Fruit fly (Drosophila melanogaster) whole organism, embryonic: ENCODE results near the gene CG14545.
A peak's percentile ranks its signal among the peaks of the same experiment; 100 is the strongest.

Experiments used
- Atf3 ChIP-seq: fragments of 200-800 bp; sonication (Bioruptor generic); optimal IDR thresholded peaks from 3 replicates; lab custom pipeline; 2016; ENCODE audit warnings: missing biosample characterization, missing genetic modification characterization
- B-H1 ChIP-seq: fragments of 200-800 bp; sonication (Bioruptor generic); IDR thresholded peaks from 3 replicates; pipeline ENCODE4 v1.3.6; 2022; ENCODE audit warnings: missing biosample characterization, missing genetic modification characterization
- CG10274 ChIP-seq: fragments of 200-800 bp; sonication (Bioruptor generic); optimal IDR thresholded peaks from 3 replicates; lab custom pipeline; 2017; ENCODE audit warnings: missing biosample characterization, mild to moderate bottlenecking, missing genetic modification characterization
- CG10431 ChIP-seq: fragments of 200-800 bp; sonication (Bioruptor generic); optimal IDR thresholded peaks from 3 replicates; lab custom pipeline; 2018; ENCODE audit warnings: missing biosample characterization, mild to moderate bottlenecking, missing genetic modification characterization
- CG10565 ChIP-seq: fragments of 200-800 bp; sonication (Bioruptor generic); optimal IDR thresholded peaks from 3 replicates; lab custom pipeline; 2016; ENCODE audit warnings: missing biosample characterization, mild to moderate bottlenecking, missing genetic modification characterization
- CG10979 ChIP-seq: fragments of 200-800 bp; sonication (Bioruptor generic); optimal IDR thresholded peaks from 2 replicates; lab custom pipeline; 2018; ENCODE audit warnings: missing biosample characterization, mild to moderate bottlenecking, missing genetic modification characterization, moderate library complexity
- CG12659 ChIP-seq: fragments of 200-800 bp; sonication (Bioruptor generic); optimal IDR thresholded peaks from 3 replicates; lab custom pipeline; 2017; ENCODE audit warnings: mild to moderate bottlenecking, missing biosample characterization, missing genetic modification reagents, missing genetic modification characterization
- CG14667 ChIP-seq: fragments of 200-800 bp; sonication (Bioruptor generic); IDR thresholded peaks from 2 replicates; pipeline ENCODE4 v1.3.6; 2022; ENCODE audit warnings: missing biosample characterization, missing genetic modification characterization
- CG15514 ChIP-seq: fragments of 200-800 bp; sonication (Bioruptor generic); optimal IDR thresholded peaks from 3 replicates; lab custom pipeline; 2017; ENCODE audit warnings: missing biosample characterization, missing genetic modification characterization, mild to moderate bottlenecking, moderate library complexity, missing genetic modification reagents
- CG15601 ChIP-seq: fragments of 200-800 bp; sonication (Bioruptor generic); optimal IDR thresholded peaks from 3 replicates; lab custom pipeline; 2019; ENCODE audit warnings: missing biosample characterization, mild to moderate bottlenecking, missing genetic modification characterization, moderate library complexity
- CG15696 ChIP-seq: fragments of 200-800 bp; sonication (Bioruptor generic); optimal IDR thresholded peaks from 2 replicates; lab custom pipeline; 2019; ENCODE audit warnings: missing biosample characterization, mild to moderate bottlenecking, missing genetic modification characterization, moderate library complexity
- CG1602 ChIP-seq: fragments of 200-800 bp; sonication (Bioruptor generic); optimal IDR thresholded peaks from 3 replicates; lab custom pipeline; 2016; ENCODE audit warnings: missing biosample characterization, missing genetic modification characterization
- CG18599 ChIP-seq: fragments of 200-800 bp; sonication (Bioruptor generic); optimal IDR thresholded peaks from 3 replicates; lab custom pipeline; 2017; ENCODE audit warnings: missing biosample characterization, missing genetic modification characterization, mild to moderate bottlenecking, moderate library complexity, missing genetic modification reagents
- CG31224 ChIP-seq: fragments of 200-800 bp; sonication (Bioruptor generic); IDR thresholded peaks from 2 replicates; pipeline ENCODE4 v1.3.6; 2022; ENCODE audit warnings: missing biosample characterization, missing genetic modification characterization
- CG3281 ChIP-seq: fragments of 200-800 bp; sonication (Bioruptor generic); optimal IDR thresholded peaks from 3 replicates; lab custom pipeline; 2017; ENCODE audit warnings: missing biosample characterization, mild to moderate bottlenecking, missing genetic modification characterization
- CG34422 ChIP-seq: fragments of 200-800 bp; sonication (Bioruptor generic); IDR thresholded peaks from 3 replicates; pipeline ENCODE4 v1.3.6; 2022; ENCODE audit warnings: missing biosample characterization, missing genetic modification characterization
- CG4282 ChIP-seq: fragments of 200-800 bp; sonication (Bioruptor generic); optimal IDR thresholded peaks from 2 replicates; lab custom pipeline; 2016; ENCODE audit warnings: missing biosample characterization, missing genetic modification characterization
- CG4854 ChIP-seq: fragments of 200-800 bp; sonication (Bioruptor generic); optimal IDR thresholded peaks from 2 replicates; lab custom pipeline; 2016; ENCODE audit warnings: missing biosample characterization, missing genetic modification characterization, inconsistent platforms
- CG7357 ChIP-seq: fragments of 200-800 bp; sonication (Bioruptor generic); IDR thresholded peaks from 3 replicates; pipeline ENCODE4 v1.3.6; 2022; ENCODE audit warnings: missing biosample characterization, missing genetic modification characterization
- CG8290 ChIP-seq, 3 experiments: fragments of 200-800 bp; sonication (Bioruptor generic); optimal IDR thresholded peaks; 2 replicates each; lab custom pipeline; 2016 to 2019; ENCODE audit warnings: missing biosample characterization in 3 of 3, missing genetic modification characterization in 3 of 3, mild to moderate bottlenecking in 2 of 3, moderate library complexity in 1 of 3
- CG8478 ChIP-seq: fragments of >200 bp; optimal IDR thresholded peaks from 2 replicates; lab custom pipeline; 2018
- Dp ChIP-seq: fragments of 200-800 bp; sonication (Bioruptor generic); optimal IDR thresholded peaks from 2 replicates; lab custom pipeline; 2018; ENCODE audit warnings: missing biosample characterization, mild to moderate bottlenecking, missing genetic modification characterization, moderate library complexity
- Hey ChIP-seq: fragments of 200-800 bp; sonication (Bioruptor generic); optimal IDR thresholded peaks from 3 replicates; lab custom pipeline; 2018; ENCODE audit warnings: missing biosample characterization, mild to moderate bottlenecking, missing genetic modification characterization
- Hr39 ChIP-seq: fragments of >200 bp; optimal IDR thresholded peaks from 2 replicates; lab custom pipeline; 2017
- Meics ChIP-seq: fragments of 200-800 bp; sonication (Bioruptor generic); optimal IDR thresholded peaks from 2 replicates; lab custom pipeline; 2017; ENCODE audit warnings: missing biosample characterization, mild to moderate bottlenecking, missing genetic modification characterization
- NK7.1 ChIP-seq: fragments of 200-800 bp; sonication (Bioruptor generic); optimal IDR thresholded peaks from 3 replicates; lab custom pipeline; 2016; ENCODE audit warnings: missing biosample characterization, missing genetic modification characterization
- Neu2 ChIP-seq: fragments of 200-800 bp; sonication (Bioruptor generic); optimal IDR thresholded peaks from 3 replicates; lab custom pipeline; 2016; ENCODE audit warnings: missing biosample characterization, missing genetic modification characterization, borderline replicate concordance
- Opbp ChIP-seq: fragments of 200-800 bp; sonication (Bioruptor generic); IDR thresholded peaks from 3 replicates; pipeline ENCODE4 v1.3.6; 2022; ENCODE audit warnings: missing biosample characterization, missing genetic modification characterization; ENCODE audit not compliant: partially characterized antibody
- Six4 ChIP-seq: fragments of 200-800 bp; sonication (Bioruptor generic); optimal IDR thresholded peaks from 2 replicates; lab custom pipeline; 2016; ENCODE audit warnings: missing biosample characterization, missing genetic modification characterization
- Tbp ChIP-seq: fragments of >200 bp; optimal IDR thresholded peaks from 2 replicates; lab custom pipeline; 2018; ENCODE audit warnings: missing biosample characterization, missing genetic modification characterization
- abd-A ChIP-seq: fragments of 200-800 bp; sonication (Bioruptor generic); optimal IDR thresholded peaks from 3 replicates; lab custom pipeline; 2019; ENCODE audit warnings: missing biosample characterization, mild to moderate bottlenecking, missing genetic modification characterization, moderate library complexity
- ap ChIP-seq: fragments of 200-800 bp; sonication (Bioruptor generic); IDR thresholded peaks from 2 replicates; pipeline ENCODE4 v1.3.6; 2022; ENCODE audit warnings: missing biosample characterization, missing genetic modification characterization
- ase ChIP-seq: fragments of 200-800 bp; sonication (Bioruptor generic); IDR thresholded peaks from 3 replicates; pipeline ENCODE4 v1.3.6; 2022; ENCODE audit warnings: missing biosample characterization, missing genetic modification characterization
- chinmo ChIP-seq: fragments of 200-800 bp; sonication (Bioruptor generic); IDR thresholded peaks from 4 replicates; pipeline ENCODE4 v1.3.6; 2022; ENCODE audit warnings: missing biosample characterization, missing genetic modification characterization; ENCODE audit not compliant: partially characterized antibody
- eve ChIP-seq, 2 experiments: fragments of >200 bp; optimal IDR thresholded peaks; 2 replicates each; lab custom pipeline; 2017; ENCODE audit warnings: missing biosample characterization in 2 of 2, missing genetic modification characterization in 2 of 2
- fd64A ChIP-seq: fragments of 200-800 bp; sonication (Bioruptor generic); optimal IDR thresholded peaks from 3 replicates; lab custom pipeline; 2018; ENCODE audit warnings: missing biosample characterization, mild to moderate bottlenecking, missing genetic modification characterization
- gce ChIP-seq: fragments of 200-800 bp; sonication (Bioruptor generic); IDR thresholded peaks from 3 replicates; pipeline ENCODE4 v1.3.6; 2022; ENCODE audit warnings: missing biosample characterization, missing genetic modification characterization
- gsb-n ChIP-seq: fragments of 200-800 bp; sonication (Bioruptor generic); optimal IDR thresholded peaks from 3 replicates; lab custom pipeline; 2018; ENCODE audit warnings: missing biosample characterization, mild to moderate bottlenecking, missing genetic modification characterization
- gt ChIP-seq: fragments of 200-800 bp; sonication (Bioruptor generic); IDR thresholded peaks from 2 replicates; pipeline ENCODE4 v1.3.6; 2022; ENCODE audit warnings: missing biosample characterization, missing genetic modification characterization
- h ChIP-seq: fragments of >200 bp; optimal IDR thresholded peaks from 2 replicates; lab custom pipeline; 2017
- hkb ChIP-seq, 2 experiments: fragments of 200-800 bp in 1 of 2; fragments of >200 bp in 1 of 2; sonication (Bioruptor generic) in 1 of 2; IDR thresholded peaks in 1 of 2; optimal IDR thresholded peaks in 1 of 2; 2 replicates each; pipeline versions ENCODE4 v1.3.6 to Lab custom; 2017 to 2022; ENCODE audit warnings: missing biosample characterization in 1 of 2, missing genetic modification characterization in 1 of 2
- ken ChIP-seq: fragments of 200-800 bp; sonication (Bioruptor generic); IDR thresholded peaks from 3 replicates; pipeline ENCODE4 v1.3.6; 2022; ENCODE audit warnings: missing biosample characterization, missing genetic modification characterization
- nerfin-2 ChIP-seq: fragments of 200-800 bp; sonication (Bioruptor generic); IDR thresholded peaks from 2 replicates; pipeline ENCODE4 v1.3.6; 2022; ENCODE audit warnings: missing biosample characterization, missing genetic modification characterization; ENCODE audit not compliant: partially characterized antibody
- onecut ChIP-seq: fragments of 200-800 bp; sonication (Bioruptor generic); IDR thresholded peaks from 2 replicates; pipeline ENCODE4 v1.3.6; 2022; ENCODE audit warnings: missing biosample characterization, missing genetic modification characterization
- shn ChIP-seq: fragments of 200-800 bp; sonication (Bioruptor generic); optimal IDR thresholded peaks from 3 replicates; lab custom pipeline; 2016; ENCODE audit warnings: missing biosample characterization, missing genetic modification characterization
- sim ChIP-seq: fragments of 200-800 bp; sonication (Bioruptor generic); IDR thresholded peaks from 2 replicates; pipeline ENCODE4 v1.3.6; 2022; ENCODE audit warnings: missing biosample characterization, missing genetic modification characterization
- sob ChIP-seq: fragments of 200-800 bp; sonication (Bioruptor generic); IDR thresholded peaks from 2 replicates; pipeline ENCODE4 v1.3.6; 2022; ENCODE audit warnings: missing biosample characterization, missing genetic modification characterization
- stwl ChIP-seq: fragments of 200-800 bp; sonication (Bioruptor generic); optimal IDR thresholded peaks from 3 replicates; lab custom pipeline; 2018; ENCODE audit warnings: missing biosample characterization, mild to moderate bottlenecking, missing genetic modification characterization, moderate library complexity
- ttk ChIP-seq: fragments of 200-800 bp; sonication (Bioruptor generic); IDR thresholded peaks from 2 replicates; pipeline ENCODE4 v2.1.2; 2022; ENCODE audit warnings: missing biosample characterization, missing genetic modification characterization
- wor ChIP-seq: fragments of 200-800 bp; sonication (Bioruptor generic); IDR thresholded peaks from 2 replicates; pipeline ENCODE4 v1.3.6; 2022; ENCODE audit warnings: missing biosample characterization, missing genetic modification characterization
- yki ChIP-seq: fragments of >200 bp; optimal IDR thresholded peaks from 3 replicates; lab custom pipeline; 2018

The CG14545 gene

dm6 chr3R:25879324-25879766, 28.3 kb upstream of the CG14545 start (continued):
- no peak for TF ChIP-seq h (lab: Kevin White, UChicago)
- TF ChIP-seq abd-A: no peak
- TF ChIP-seq CG18599 (GFP tag; lab: Kevin White, UChicago): peak; percentile 70
- TF ChIP-seq CG7357 (GFP tag; lab: Robert Waterston, UW): no peak
- no peak for TF ChIP-seq nerfin-2
- no peak; the same call in 1 of the 2 replicates for TF ChIP-seq gt
- TF ChIP-seq CG31224 (GFP tag; lab: Robert Waterston, UW): no peak
- peak; percentile 71 for TF ChIP-seq CG1602 (GFP tag; lab: Kevin White, UChicago)
- TF ChIP-seq CG3281 (GFP tag; lab: Kevin White, UChicago): peak; percentile 70
- TF ChIP-seq wor (GFP tag; lab: Robert Waterston, UW): peak; percentile 74; the same call in 1 of the 2 replicates
- peak; percentile 63 for TF ChIP-seq onecut (GFP tag; lab: Robert Waterston, UW)
- peak; percentile 77; the same call in 1 of the 2 replicates for TF ChIP-seq sob
- peak; percentile 77 for TF ChIP-seq ase (GFP tag; lab: Robert Waterston, UW)
- no peak for TF ChIP-seq Dp (GFP tag; lab: Kevin White, UChicago)
- TF ChIP-seq shn (GFP tag; lab: Kevin White, UChicago): peak; percentile 22
- peak; percentile 72 for TF ChIP-seq ap (GFP tag; lab: Robert Waterston, UW)
- no peak for TF ChIP-seq CG8478
- TF ChIP-seq CG15514 (GFP tag; lab: Kevin White, UChicago): peak; percentile 43
- peak; percentile 48 for TF ChIP-seq Atf3 (GFP tag; lab: Kevin White, UChicago)
- peak; percentile 56; the same call in 1 of the 3 replicates for TF ChIP-seq gce (GFP tag; lab: Robert Waterston, UW)
- no peak for TF ChIP-seq Opbp
- TF ChIP-seq Six4 (GFP tag; lab: Kevin White, UChicago): peak; percentile 73
- TF ChIP-seq hkb (optimal IDR thresholded peaks at IDR 0.05; lab: Kevin White, UChicago): no peak
- peak; percentile 87 for TF ChIP-seq hkb (GFP tag; IDR thresholded peaks at IDR 0.05; lab: Robert Waterston, UW)
- peak; percentile 60 for TF ChIP-seq NK7.1 (GFP tag; lab: Kevin White, UChicago)
- TF ChIP-seq Hey (tag; lab: Kevin White, UChicago): no peak
- TF ChIP-seq fd64A (GFP tag; lab: Kevin White, UChicago): peak; percentile 48
- TF ChIP-seq CG4854 (GFP tag; lab: Kevin White, UChicago): peak; percentile 68
- TF ChIP-seq ken (GFP tag; lab: Robert Waterston, UW): no peak
- peak in 1 of 2 experiments; percentile 81 for TF ChIP-seq eve (GFP tag; optimal IDR thresholded peaks at IDR 0.05; lab: Kevin White, UChicago)
- peak; percentile 12 for TF ChIP-seq CG10274 (GFP tag; lab: Kevin White, UChicago)
- no peak for TF ChIP-seq chinmo (GFP tag; lab: Robert Waterston, UW)
- TF ChIP-seq gsb-n (tag; lab: Kevin White, UChicago): no peak
- TF ChIP-seq CG15601 (tag; lab: Kevin White, UChicago): peak; percentile 67
- no peak for TF ChIP-seq Hr39 (lab: Kevin White, UChicago)
- no peak; the same call in 1 of the 2 replicates for TF ChIP-seq CG14667 (GFP tag; lab: Robert Waterston, UW)
- TF ChIP-seq Meics: peak; percentile 75
- TF ChIP-seq CG4282 (GFP tag; lab: Kevin White, UChicago): no peak
- no peak for TF ChIP-seq CG10565 (GFP tag; lab: Kevin White, UChicago)
- no peak for TF ChIP-seq Tbp (GFP tag; lab: Kevin White, UChicago)
- TF ChIP-seq CG15696: peak; percentile 25
- peak; percentile 26 for TF ChIP-seq CG10431
- TF ChIP-seq CG8290 (GFP tag; optimal IDR thresholded peaks at IDR 0.05; lab: Kevin White, UChicago): peak; percentile 56
- peak in 1 of 2 experiments; percentile 79 for TF ChIP-seq CG8290 (tag; optimal IDR thresholded peaks at IDR 0.05; lab: Kevin White, UChicago)
- TF ChIP-seq CG34422 (GFP tag; lab: Robert Waterston, UW): no peak; the same call in 2 of the 3 replicates
- TF ChIP-seq ttk (GFP tag; lab: Robert Waterston, UW): peak; percentile 73; the same call in 1 of the 2 replicates
- no peak for TF ChIP-seq Neu2 (GFP tag; lab: Kevin White, UChicago)
- TF ChIP-seq B-H1 (GFP tag; lab: Robert Waterston, UW): peak; percentile 76
- peak; percentile 88 for TF ChIP-seq CG10979
- peak; percentile 8 for TF ChIP-seq stwl (tag; lab: Kevin White, UChicago)
- TF ChIP-seq CG12659 (GFP tag; lab: Kevin White, UChicago): peak; percentile 76
- TF ChIP-seq yki (lab: Kevin White, UChicago): no peak
- TF ChIP-seq sim (GFP tag; lab: Robert Waterston, UW): peak; percentile 60; the same call in 1 of the 2 replicates
